Worm (Caenorhabditis elegans): ENCODE measurements around the gene mop-25.1.

DNA sequence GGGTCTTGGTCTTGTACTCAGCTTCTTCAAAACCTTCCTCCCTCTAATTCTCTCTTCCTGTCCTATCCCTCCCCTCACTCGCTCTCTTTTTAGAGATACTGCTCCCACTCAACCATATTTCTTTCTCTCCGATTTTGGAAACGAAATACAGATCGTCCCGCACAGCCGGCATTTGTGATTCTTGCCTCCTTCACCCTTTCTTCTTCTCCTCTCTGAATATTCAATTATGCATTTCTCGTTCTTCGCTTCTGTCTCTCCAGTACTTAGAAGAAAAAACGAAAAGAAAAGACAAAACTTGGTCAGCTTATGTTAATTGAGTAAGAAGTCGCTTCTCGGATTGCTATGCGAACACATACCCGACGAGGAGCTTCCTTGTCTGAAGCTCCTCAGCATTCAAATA lies 21.1 kb upstream of the mop-25.1 start:
- TF ChIP-seq lim-6 (tag; optimal IDR thresholded peaks at IDR 0.05) (no peak), nfya-1 (tag; optimal IDR thresholded peaks at IDR 0.05) (no peak), C38D4.7 (GFP tag; optimal IDR thresholded peaks at IDR 0.05) (no peak), fkh-10 (GFP tag; optimal IDR thresholded peaks at IDR 0.05) (no peak)

Data from whole organism, late embryonic.